Fruit fly (Drosophila melanogaster) whole organism, embryonic: Measurements from ENCODE around the gene CG7739.
A peak's percentile ranks its signal among the peaks of the same experiment; 100 is the strongest.

Source experiments
- Atf-2 ChIP-seq: fragments of 200-800 bp; sonication (Bioruptor generic); optimal IDR thresholded peaks from 2 replicates; lab custom pipeline; 2016; ENCODE audit warnings: missing biosample characterization, missing genetic modification characterization
- CG10979 ChIP-seq: fragments of 200-800 bp; sonication (Bioruptor generic); optimal IDR thresholded peaks from 2 replicates; lab custom pipeline; 2018; ENCODE audit warnings: missing biosample characterization, mild to moderate bottlenecking, missing genetic modification characterization, moderate library complexity
- CG12391 ChIP-seq: fragments of 200-800 bp; sonication (Bioruptor generic); optimal IDR thresholded peaks from 3 replicates; lab custom pipeline; 2018; ENCODE audit warnings: missing biosample characterization, mild to moderate bottlenecking, missing genetic modification characterization, moderate library complexity
- CG13775 ChIP-seq: fragments of 200-800 bp; sonication (Bioruptor generic); optimal IDR thresholded peaks from 3 replicates; lab custom pipeline; 2017; ENCODE audit warnings: missing biosample characterization, mild to moderate bottlenecking, missing genetic modification characterization
- CG15269 ChIP-seq: fragments of 200-800 bp; sonication (Bioruptor generic); optimal IDR thresholded peaks from 2 replicates; lab custom pipeline; 2018; ENCODE audit warnings: missing biosample characterization, mild to moderate bottlenecking, missing genetic modification characterization, moderate library complexity
- CG17359 ChIP-seq: fragments of 200-800 bp; sonication (Bioruptor generic); optimal IDR thresholded peaks from 3 replicates; lab custom pipeline; 2018; ENCODE audit warnings: missing biosample characterization, mild to moderate bottlenecking, missing genetic modification characterization, moderate library complexity
- CG17385 ChIP-seq: fragments of 200-800 bp; sonication (Bioruptor generic); optimal IDR thresholded peaks from 3 replicates; lab custom pipeline; 2018; ENCODE audit warnings: missing biosample characterization, mild to moderate bottlenecking, missing genetic modification characterization
- CG2116 ChIP-seq: fragments of 200-800 bp; sonication (Bioruptor generic); optimal IDR thresholded peaks from 3 replicates; lab custom pipeline; 2018; ENCODE audit warnings: missing biosample characterization, mild to moderate bottlenecking, missing genetic modification characterization
- CG3065 ChIP-seq: fragments of 200-800 bp; sonication (Bioruptor generic); optimal IDR thresholded peaks from 2 replicates; lab custom pipeline; 2016; ENCODE audit warnings: missing biosample characterization, missing genetic modification characterization
- CG7357 ChIP-seq: fragments of 200-800 bp; sonication (Bioruptor generic); IDR thresholded peaks from 3 replicates; pipeline ENCODE4 v1.3.6; 2022; ENCODE audit warnings: missing biosample characterization, missing genetic modification characterization
- CG9817 ChIP-seq: fragments of 200-800 bp; sonication (Bioruptor generic); optimal IDR thresholded peaks from 2 replicates; lab custom pipeline; 2018; ENCODE audit warnings: missing biosample characterization, mild to moderate bottlenecking, missing genetic modification characterization, moderate library complexity
- Chrac-16 ChIP-seq: fragments of 200-800 bp; sonication (Bioruptor generic); optimal IDR thresholded peaks from 3 replicates; lab custom pipeline; 2016; ENCODE audit warnings: missing biosample characterization, missing genetic modification characterization
- D19B ChIP-seq: fragments of 200-800 bp; sonication (Bioruptor generic); optimal IDR thresholded peaks from 2 replicates; lab custom pipeline; 2017; ENCODE audit warnings: missing biosample characterization, mild to moderate bottlenecking, missing genetic modification characterization
- Dip2 ChIP-seq: fragments of 200-800 bp; sonication (Bioruptor generic); IDR thresholded peaks from 2 replicates; pipeline ENCODE4 v1.3.6; 2022; ENCODE audit warnings: missing biosample characterization, missing genetic modification characterization
- Dp ChIP-seq: fragments of 200-800 bp; sonication (Bioruptor generic); optimal IDR thresholded peaks from 2 replicates; lab custom pipeline; 2018; ENCODE audit warnings: missing biosample characterization, mild to moderate bottlenecking, missing genetic modification characterization, moderate library complexity
- Elba2 ChIP-seq: fragments of 200-800 bp; sonication (Bioruptor generic); optimal IDR thresholded peaks from 3 replicates; lab custom pipeline; 2016; ENCODE audit warnings: missing biosample characterization, missing genetic modification characterization
- HmgD ChIP-seq: fragments of 200-800 bp; sonication (Bioruptor generic); optimal IDR thresholded peaks from 3 replicates; lab custom pipeline; 2016; ENCODE audit warnings: missing biosample characterization, missing genetic modification characterization
- Hr51 ChIP-seq, 2 experiments: fragments of 200-800 bp; sonication (Bioruptor generic); optimal IDR thresholded peaks; 2 replicates in 1 of 2; 3 replicates in 1 of 2; lab custom pipeline; 2016 to 2018; ENCODE audit warnings: missing biosample characterization in 2 of 2, missing genetic modification characterization in 2 of 2, mild to moderate bottlenecking in 1 of 2, moderate library complexity in 1 of 2
- Hr78 ChIP-seq, 2 experiments: fragments of 200-800 bp in 1 of 2; fragments of >200 bp in 1 of 2; sonication (Bioruptor generic) in 1 of 2; optimal IDR thresholded peaks; 2 replicates each; lab custom pipeline; 2017 to 2019; ENCODE audit warnings: missing biosample characterization in 2 of 2, missing genetic modification characterization in 2 of 2, mild to moderate bottlenecking in 1 of 2, moderate library complexity in 1 of 2
- Med ChIP-seq: fragments of 200-800 bp; sonication (Bioruptor generic); peaks from one replicate; lab custom pipeline; 2016; ENCODE audit warnings: missing biosample characterization, missing genetic modification characterization, mild to moderate bottlenecking, inconsistent platforms, moderate library complexity
- Spps ChIP-seq: fragments of 200-800 bp; sonication (Bioruptor generic); optimal IDR thresholded peaks from 2 replicates; lab custom pipeline; 2018; ENCODE audit warnings: missing biosample characterization, mild to moderate bottlenecking, missing genetic modification characterization
- bab2 ChIP-seq: fragments of 200-800 bp; sonication (Bioruptor generic); optimal IDR thresholded peaks from 2 replicates; lab custom pipeline; 2016; ENCODE audit warnings: missing biosample characterization, missing genetic modification characterization
- bigmax ChIP-seq: fragments of 200-800 bp; sonication (Bioruptor generic); optimal IDR thresholded peaks from 2 replicates; lab custom pipeline; 2018; ENCODE audit warnings: missing biosample characterization, mild to moderate bottlenecking, missing genetic modification characterization
- bsh ChIP-seq, 2 experiments: fragments of 200-800 bp; sonication (Bioruptor generic); optimal IDR thresholded peaks; 2 replicates each; lab custom pipeline; 2017 to 2018; ENCODE audit warnings: mild to moderate bottlenecking in 2 of 2, missing biosample characterization in 2 of 2, missing genetic modification characterization in 2 of 2, moderate library complexity in 1 of 2
- ci ChIP-seq: fragments of 200-800 bp; sonication (Bioruptor generic); IDR thresholded peaks from 3 replicates; pipeline ENCODE4 v1.3.6; 2022; ENCODE audit warnings: missing biosample characterization, missing genetic modification characterization
- crol ChIP-seq: fragments of 200-800 bp; sonication (Bioruptor generic); IDR thresholded peaks from 2 replicates; pipeline ENCODE4 v1.3.6; 2022; ENCODE audit warnings: missing biosample characterization, missing genetic modification characterization
- dan ChIP-seq: fragments of 200-800 bp; sonication (Bioruptor generic); IDR thresholded peaks from 2 replicates; pipeline ENCODE4 v1.3.6; 2022; ENCODE audit warnings: missing biosample characterization, missing genetic modification characterization
- danr ChIP-seq: fragments of 200-800 bp; sonication (Bioruptor generic); IDR thresholded peaks from 2 replicates; pipeline ENCODE4 v1.3.6; 2022; ENCODE audit warnings: missing biosample characterization, missing genetic modification characterization
- dm ChIP-seq: fragments of 200-800 bp; sonication (Bioruptor generic); optimal IDR thresholded peaks from 3 replicates; lab custom pipeline; 2016; ENCODE audit warnings: missing biosample characterization, missing genetic modification characterization
- dmrt99B ChIP-seq: fragments of 200-800 bp; sonication (Bioruptor generic); optimal IDR thresholded peaks from 2 replicates; lab custom pipeline; 2018; ENCODE audit warnings: missing biosample characterization, mild to moderate bottlenecking, missing genetic modification characterization, moderate library complexity
- gfzf ChIP-seq: fragments of 200-800 bp; sonication (Bioruptor generic); optimal IDR thresholded peaks from 2 replicates; lab custom pipeline; 2016; ENCODE audit warnings: missing biosample characterization, mild to moderate bottlenecking, missing genetic modification characterization, moderate library complexity
- hkb ChIP-seq, 2 experiments: fragments of 200-800 bp in 1 of 2; fragments of >200 bp in 1 of 2; sonication (Bioruptor generic) in 1 of 2; IDR thresholded peaks in 1 of 2; optimal IDR thresholded peaks in 1 of 2; 2 replicates each; pipeline versions ENCODE4 v1.3.6 to Lab custom; 2017 to 2022; ENCODE audit warnings: missing biosample characterization in 1 of 2, missing genetic modification characterization in 1 of 2
- kay ChIP-seq: fragments of 200-800 bp; sonication (Bioruptor generic); optimal IDR thresholded peaks from 2 replicates; lab custom pipeline; 2016; ENCODE audit warnings: missing biosample characterization, missing genetic modification characterization
- mld ChIP-seq: fragments of 200-800 bp; sonication (Bioruptor generic); IDR thresholded peaks from 3 replicates; pipeline ENCODE4 v1.3.6; 2022; ENCODE audit warnings: missing biosample characterization, missing genetic modification characterization; ENCODE audit not compliant: partially characterized antibody
- phol ChIP-seq: fragments of 200-800 bp; sonication (Bioruptor generic); optimal IDR thresholded peaks from 3 replicates; lab custom pipeline; 2018; ENCODE audit warnings: missing biosample characterization, mild to moderate bottlenecking, missing genetic modification characterization, moderate library complexity
- pnt ChIP-seq: fragments of 200-800 bp; sonication (Bioruptor generic); optimal IDR thresholded peaks from 3 replicates; lab custom pipeline; 2016; ENCODE audit warnings: missing biosample characterization, missing genetic modification characterization
- ro ChIP-seq: fragments of 200-800 bp; sonication (Bioruptor generic); IDR thresholded peaks from 2 replicates; pipeline ENCODE4 v1.3.6; 2022; ENCODE audit warnings: missing biosample characterization, missing genetic modification characterization
- row ChIP-seq: fragments of 200-800 bp; sonication (Bioruptor generic); IDR thresholded peaks from 3 replicates; pipeline ENCODE4 v1.3.6; 2022; ENCODE audit warnings: missing biosample characterization, missing genetic modification characterization
- sens ChIP-seq: fragments of 200-800 bp; sonication (Bioruptor generic); peaks from one replicate; lab custom pipeline; 2016; ENCODE audit warnings: missing biosample characterization, missing genetic modification characterization
- seq ChIP-seq: fragments of 200-800 bp; sonication (Bioruptor generic); IDR thresholded peaks from 2 replicates; pipeline ENCODE4 v1.3.6; 2022; ENCODE audit warnings: missing biosample characterization, missing genetic modification characterization
- shn ChIP-seq: fragments of 200-800 bp; sonication (Bioruptor generic); optimal IDR thresholded peaks from 3 replicates; lab custom pipeline; 2016; ENCODE audit warnings: missing biosample characterization, missing genetic modification characterization
- sisA ChIP-seq: fragments of 200-800 bp; sonication (Bioruptor generic); IDR thresholded peaks from 2 replicates; pipeline ENCODE4 v1.3.6; 2022; ENCODE audit warnings: missing biosample characterization, missing genetic modification characterization
- ssp ChIP-seq: fragments of 200-800 bp; sonication (Bioruptor generic); IDR thresholded peaks from 2 replicates; pipeline ENCODE4 v1.3.6; 2022; ENCODE audit warnings: missing biosample characterization, missing genetic modification characterization
- stc ChIP-seq: fragments of 200-800 bp; sonication (Bioruptor generic); IDR thresholded peaks from 2 replicates; pipeline ENCODE4 v1.3.6; 2022; ENCODE audit warnings: missing biosample characterization, missing genetic modification characterization
- tx ChIP-seq: fragments of 200-800 bp; sonication (Bioruptor generic); optimal IDR thresholded peaks from 2 replicates; lab custom pipeline; 2016; ENCODE audit warnings: missing biosample characterization, missing genetic modification characterization

The CG7739 gene

DNA sequence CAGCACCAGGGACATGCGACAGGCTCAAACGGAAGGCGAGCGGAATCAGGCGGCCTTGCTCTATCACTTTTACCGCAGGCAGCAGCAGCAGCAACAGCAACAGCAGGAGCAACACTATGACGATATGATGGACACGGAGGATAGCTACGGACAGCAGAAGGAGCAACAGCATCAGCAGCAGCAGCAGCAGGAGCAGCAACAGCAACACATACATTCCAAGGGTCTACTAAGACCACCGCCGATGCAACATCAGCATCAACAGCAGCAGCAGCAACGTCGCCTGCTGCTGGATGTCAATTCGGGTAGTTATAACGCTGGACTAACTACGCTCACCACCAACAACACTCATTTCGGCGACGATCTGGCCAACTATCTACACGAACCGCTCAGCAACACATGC, 42.1 kb upstream of the CG7739 start:
- TF ChIP-seq stc (GFP tag; lab: Robert Waterston, UW), result no peak
- no peak for TF ChIP-seq shn (GFP tag; lab: Kevin White, UChicago)
- TF ChIP-seq dmrt99B (tag; lab: Kevin White, UChicago), result no peak
- TF ChIP-seq bigmax, result no peak
- TF ChIP-seq Med, result peak; percentile 51
- TF ChIP-seq Elba2 (GFP tag; lab: Kevin White, UChicago), result no peak
- TF ChIP-seq gfzf, result no peak

DNA sequence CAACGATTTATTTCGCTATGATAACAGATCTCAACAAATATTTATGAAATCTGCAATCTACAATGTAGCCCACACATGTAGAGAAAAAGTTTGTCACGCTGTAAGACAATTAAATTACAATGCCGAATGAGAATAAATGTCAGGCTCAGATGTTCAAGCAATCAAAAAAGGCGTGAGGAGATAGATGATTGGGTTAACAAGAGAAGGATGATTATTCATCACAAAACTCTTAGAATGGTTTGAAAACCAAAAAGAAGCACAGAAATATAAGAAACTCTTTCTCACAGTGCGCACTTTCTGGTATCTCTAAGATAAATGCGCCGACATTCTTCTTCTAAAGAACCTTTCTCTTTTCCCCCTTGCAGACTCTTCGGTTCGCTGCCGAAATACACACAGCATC, 37.2 kb upstream of the CG7739 start:
- peak; percentile 11 for TF ChIP-seq Spps (tag; lab: Kevin White, UChicago)
- peak; percentile 10 for TF ChIP-seq CG13775 (GFP tag; lab: Kevin White, UChicago)
- TF ChIP-seq ro (GFP tag; lab: Robert Waterston, UW), result no peak
- TF ChIP-seq kay (GFP tag; lab: Kevin White, UChicago), result peak; percentile 15
- TF ChIP-seq mld (GFP tag; lab: Robert Waterston, UW), result no peak
- TF ChIP-seq CG15269 (tag; lab: Kevin White, UChicago), result no peak
- TF ChIP-seq ssp (GFP tag; lab: Robert Waterston, UW), result no peak
- TF ChIP-seq CG7357 (GFP tag; lab: Robert Waterston, UW), result no peak
- TF ChIP-seq sisA, result no peak; the same call in 1 of the 2 replicates
- peak; percentile 1 for TF ChIP-seq Chrac-16 (GFP tag; lab: Kevin White, UChicago)
- TF ChIP-seq Elba2 (GFP tag; lab: Kevin White, UChicago), result no peak
- TF ChIP-seq dm, result no peak
- 0 out of 2 replicates have a peak, but pooled peaks have one; percentile 17 for TF ChIP-seq crol (GFP tag; lab: Robert Waterston, UW)
- no peak for TF ChIP-seq D19B
- TF ChIP-seq dan (GFP tag; lab: Robert Waterston, UW), result no peak
- peak; percentile 4 for TF ChIP-seq CG17359 (tag; lab: Kevin White, UChicago)
- no peak for TF ChIP-seq danr (GFP tag; lab: Robert Waterston, UW)
- no peak for TF ChIP-seq Dp
- peak; percentile 21 for TF ChIP-seq CG12391 (tag; lab: Kevin White, UChicago)
- TF ChIP-seq bsh (GFP tag; optimal IDR thresholded peaks at IDR 0.05; lab: Kevin White, UChicago), result peak in 1 of 2 experiments; percentile 50
- peak; percentile 14 for TF ChIP-seq bab2 (GFP tag; lab: Kevin White, UChicago)
- TF ChIP-seq pnt, result no peak
- TF ChIP-seq Med, result peak; percentile 83
- TF ChIP-seq sens (GFP tag; lab: Kevin White, UChicago), result peak; percentile 87
- TF ChIP-seq CG9817 (tag; lab: Kevin White, UChicago), result no peak
- TF ChIP-seq bigmax, result no peak
- TF ChIP-seq phol (tag; lab: Kevin White, UChicago), result peak; percentile 8
- TF ChIP-seq CG17385 (GFP tag; lab: Kevin White, UChicago), result peak; percentile 10
- TF ChIP-seq row (GFP tag; lab: Robert Waterston, UW), result peak; percentile 43; the same call in 2 of the 3 replicates
- TF ChIP-seq CG10979, result peak; percentile 11
- 0 out of 2 replicates have a peak, but pooled peaks have one; percentile 14 for TF ChIP-seq seq
- no peak for TF ChIP-seq Hr78 (GFP tag; optimal IDR thresholded peaks at IDR 0.05; lab: Kevin White, UChicago)
- no peak for TF ChIP-seq Atf-2 (GFP tag; lab: Kevin White, UChicago)
- no peak for TF ChIP-seq Dip2
- TF ChIP-seq tx (GFP tag; lab: Kevin White, UChicago), result no peak
- TF ChIP-seq HmgD (GFP tag; lab: Kevin White, UChicago), result no peak
- TF ChIP-seq hkb (optimal IDR thresholded peaks at IDR 0.05; lab: Kevin White, UChicago), result no peak
- no peak for TF ChIP-seq hkb (GFP tag; IDR thresholded peaks at IDR 0.05; lab: Robert Waterston, UW)
- TF ChIP-seq CG3065 (GFP tag; lab: Kevin White, UChicago), result no peak
- TF ChIP-seq ci (GFP tag; lab: Robert Waterston, UW), result 0 out of 3 replicates have a peak, but pooled peaks have one; percentile 63
- TF ChIP-seq CG2116, result no peak
- no peak for TF ChIP-seq Hr51 (GFP tag; optimal IDR thresholded peaks at IDR 0.05; lab: Kevin White, UChicago)
